Worm (Caenorhabditis elegans) whole organism, L4 larva: ENCODE measurements around the gene F46B6.5.

Source experiments
- F26F4.8 ChIP-seq: fragments of 200-800 bp; sonication (Bioruptor generic); conservative IDR thresholded peaks from 2 replicates; pipeline ENCODE4 v1.3.6; 2022; ENCODE audit warnings: missing genetic modification characterization, missing compliant biosample characterization
- aha-1 ChIP-seq: fragments of 150-350 bp; peaks from one replicate; lab custom pipeline; 2014; ENCODE audit warnings: missing biosample characterization, missing genetic modification characterization
- aly-2 ChIP-seq: sonication (generic microtip); optimal IDR thresholded peaks from 2 replicates; lab custom pipeline; 2018; ENCODE audit warnings: missing biosample characterization, missing genetic modification characterization
- ama-1 ChIP-seq: fragments of 150-350 bp; optimal IDR thresholded peaks from 2 replicates; lab custom pipeline; 2014; ENCODE audit warnings: inconsistent platforms, mixed read lengths
- jun-1 ChIP-seq: fragments of 150-350 bp; optimal IDR thresholded peaks from 2 replicates; lab custom pipeline; 2014; ENCODE audit warnings: missing biosample characterization, missing genetic modification reagents, missing genetic modification characterization
- lsy-2 ChIP-seq, 2 experiments: fragments of 150-350 bp in 1 of 2; sonication (generic microtip) in 1 of 2; optimal IDR thresholded peaks; 2 replicates each; lab custom pipeline; 2014 to 2017; ENCODE audit warnings: missing biosample characterization in 2 of 2, missing genetic modification characterization in 2 of 2
- nhr-77 ChIP-seq: fragments of 150-350 bp; optimal IDR thresholded peaks from 2 replicates; lab custom pipeline; 2014; ENCODE audit warnings: missing biosample characterization, missing genetic modification characterization
- pha-4 ChIP-seq, 2 experiments: fragments of 150-350 bp in 1 of 2; fragments of 200-800 bp in 1 of 2; sonication (Bioruptor generic) in 1 of 2; IDR thresholded peaks in 1 of 2; optimal IDR thresholded peaks in 1 of 2; 2 replicates each; pipeline versions ENCODE4 v1.3.6 to Lab custom; 2014 to 2022; ENCODE audit warnings: missing genetic modification characterization in 2 of 2, missing genetic modification reagents in 2 of 2, missing biosample characterization in 1 of 2, missing compliant biosample characterization in 1 of 2
- unc-62 ChIP-seq, 3 experiments: fragments of 150-350 bp in 1 of 3; sonication (generic microtip); optimal IDR thresholded peaks in 2 of 3; peaks in 1 of 3; 1 replicate in 1 of 3; 2 replicates in 2 of 3; lab custom pipeline; 2014 to 2017; ENCODE audit warnings: missing biosample characterization in 3 of 3, missing genetic modification characterization in 3 of 3, missing genetic modification reagents in 3 of 3, missing genotype in 1 of 3
- zag-1 ChIP-seq: fragments of 150-350 bp; optimal IDR thresholded peaks from 2 replicates; lab custom pipeline; 2014; ENCODE audit warnings: missing biosample characterization, missing genetic modification characterization

DNA sequence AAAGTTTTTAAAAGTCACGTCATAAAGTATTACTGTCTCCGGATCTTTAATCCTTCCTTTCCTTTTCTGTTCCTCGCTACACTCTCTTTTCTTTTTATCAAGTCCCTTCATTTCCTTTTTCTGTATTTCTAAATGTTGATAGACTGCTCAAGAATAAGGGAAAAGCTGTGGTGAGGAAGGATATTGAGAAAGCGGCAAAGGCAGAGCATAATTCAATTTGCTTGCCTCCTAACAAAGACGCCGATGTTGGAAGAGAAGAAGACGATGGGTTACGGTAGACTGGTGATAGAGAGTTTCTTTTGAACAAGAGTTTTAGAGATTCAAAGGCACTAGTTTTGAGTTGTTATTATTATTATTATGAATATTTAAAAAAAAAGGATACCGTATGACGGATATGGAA, 17.2 kb downstream of the F46B6.5 start:
- TF ChIP-seq unc-62 (GFP tag; optimal IDR thresholded peaks at IDR 0.05 in 1 of 2; lab: Kevin White, UChicago) (no peak), unc-62 (tag; optimal IDR thresholded peaks at IDR 0.05; lab: Kevin White, UChicago) (no peak), lsy-2 (tag; optimal IDR thresholded peaks at IDR 0.05; lab: Kevin White, UChicago) (peak; percentile 6 to 83), jun-1 (tag; lab: Kevin White, UChicago) (no peak), aly-2 (tag; lab: Kevin White, UChicago) (no peak), ama-1 (lab: Kevin White, UChicago) (no peak), aha-1 (tag; lab: Kevin White, UChicago) (peak; percentile 71), nhr-77 (tag; lab: Kevin White, UChicago) (no peak), F26F4.8 (GFP tag; lab: Robert Waterston, UW) (no peak), pha-4 (GFP tag; IDR thresholded peaks at IDR 0.05; lab: Robert Waterston, UW) (no peak), pha-4 (tag; optimal IDR thresholded peaks at IDR 0.05; lab: Kevin White, UChicago) (no peak), zag-1 (tag; lab: Kevin White, UChicago) (no peak)
